Fruit fly (Drosophila melanogaster) whole organism, embryonic: ENCODE measurements around the gene pyd.

Experiments
- Abd-B ChIP-seq: fragments of 200-800 bp; sonication (Bioruptor generic); optimal IDR thresholded peaks from 2 replicates; lab custom pipeline; 2018; ENCODE audit warnings: missing biosample characterization, mild to moderate bottlenecking, missing genetic modification characterization, moderate library complexity
- CG10565 ChIP-seq: fragments of 200-800 bp; sonication (Bioruptor generic); optimal IDR thresholded peaks from 3 replicates; lab custom pipeline; 2016; ENCODE audit warnings: missing biosample characterization, mild to moderate bottlenecking, missing genetic modification characterization
- CG11093 ChIP-seq: fragments of 200-800 bp; sonication (Bioruptor generic); IDR thresholded peaks from 3 replicates; pipeline ENCODE4 v1.3.6; 2022; ENCODE audit warnings: missing biosample characterization, missing genetic modification characterization
- CG11247 ChIP-seq: fragments of 200-800 bp; sonication (Bioruptor generic); IDR thresholded peaks from 2 replicates; pipeline ENCODE4 v1.3.6; 2022; ENCODE audit warnings: missing biosample characterization, missing genetic modification characterization
- CG12659 ChIP-seq: fragments of 200-800 bp; sonication (Bioruptor generic); optimal IDR thresholded peaks from 3 replicates; lab custom pipeline; 2017; ENCODE audit warnings: mild to moderate bottlenecking, missing biosample characterization, missing genetic modification reagents, missing genetic modification characterization
- CG15011 ChIP-seq: fragments of 200-800 bp; sonication (Bioruptor generic); optimal IDR thresholded peaks from 3 replicates; lab custom pipeline; 2018; ENCODE audit warnings: missing biosample characterization, mild to moderate bottlenecking, missing genetic modification characterization
- CG15601 ChIP-seq: fragments of 200-800 bp; sonication (Bioruptor generic); optimal IDR thresholded peaks from 3 replicates; lab custom pipeline; 2019; ENCODE audit warnings: missing biosample characterization, mild to moderate bottlenecking, missing genetic modification characterization, moderate library complexity
- CG3065 ChIP-seq: fragments of 200-800 bp; sonication (Bioruptor generic); optimal IDR thresholded peaks from 2 replicates; lab custom pipeline; 2016; ENCODE audit warnings: missing biosample characterization, missing genetic modification characterization
- CG32767 ChIP-seq: fragments of 200-800 bp; sonication (Bioruptor generic); IDR thresholded peaks from 2 replicates; pipeline ENCODE4 v1.3.6; 2022; ENCODE audit warnings: missing biosample characterization, missing genetic modification characterization
- CG32772 ChIP-seq: fragments of 200-800 bp; sonication (Bioruptor generic); IDR thresholded peaks from 2 replicates; pipeline ENCODE4 v1.3.6; 2022; ENCODE audit warnings: missing biosample characterization, missing genetic modification characterization
- CG3838 ChIP-seq: fragments of 200-800 bp; sonication (Bioruptor generic); optimal IDR thresholded peaks from 3 replicates; lab custom pipeline; 2016; ENCODE audit warnings: missing biosample characterization, missing genetic modification characterization
- CG4404 ChIP-seq: fragments of 200-800 bp; sonication (Bioruptor generic); IDR thresholded peaks from 2 replicates; pipeline ENCODE4 v1.3.6; 2022; ENCODE audit warnings: missing biosample characterization, missing genetic modification characterization
- CG6254 ChIP-seq: fragments of 200-800 bp; sonication (Bioruptor generic); optimal IDR thresholded peaks from 3 replicates; lab custom pipeline; 2017; ENCODE audit warnings: mild to moderate bottlenecking, missing biosample characterization, missing genetic modification reagents, missing genetic modification characterization
- CG6683 ChIP-seq: fragments of 200-800 bp; sonication (Bioruptor generic); optimal IDR thresholded peaks from 2 replicates; lab custom pipeline; 2017; ENCODE audit warnings: missing biosample characterization, mild to moderate bottlenecking, missing genetic modification characterization, missing genetic modification reagents
- CG8765 ChIP-seq: fragments of 200-800 bp; sonication (Bioruptor generic); IDR thresholded peaks from 2 replicates; pipeline ENCODE4 v1.3.6; 2022; ENCODE audit warnings: missing biosample characterization, missing genetic modification characterization
- CG9797 ChIP-seq: fragments of 200-800 bp; sonication (Bioruptor generic); optimal IDR thresholded peaks from 3 replicates; lab custom pipeline; 2018; ENCODE audit warnings: missing biosample characterization, mild to moderate bottlenecking, missing genetic modification characterization
- CTCF ChIP-seq: fragments of 200-800 bp; sonication (Bioruptor generic); optimal IDR thresholded peaks from 2 replicates; lab custom pipeline; 2017; ENCODE audit warnings: missing biosample characterization, mild to moderate bottlenecking, missing genetic modification characterization, moderate library complexity
- Deaf1 ChIP-seq: fragments of 200-800 bp; optimal IDR thresholded peaks from 3 replicates; lab custom pipeline; 2019; ENCODE audit warnings: missing biosample characterization, mild to moderate bottlenecking, missing genetic modification characterization, moderate library complexity
- Dip2 ChIP-seq: fragments of 200-800 bp; sonication (Bioruptor generic); IDR thresholded peaks from 2 replicates; pipeline ENCODE4 v1.3.6; 2022; ENCODE audit warnings: missing biosample characterization, missing genetic modification characterization
- Fer2 ChIP-seq: fragments of 200-800 bp; sonication (Bioruptor generic); optimal IDR thresholded peaks from 2 replicates; lab custom pipeline; 2018; ENCODE audit warnings: missing biosample characterization, mild to moderate bottlenecking, missing genetic modification characterization, moderate library complexity
- H15 ChIP-seq: fragments of 200-800 bp; sonication (Bioruptor generic); IDR thresholded peaks from 3 replicates; pipeline ENCODE4 v1.3.6; 2022; ENCODE audit warnings: missing biosample characterization, missing genetic modification characterization
- Mrtf ChIP-seq: fragments of 200-800 bp; sonication (Bioruptor generic); IDR thresholded peaks from 3 replicates; pipeline ENCODE4 v1.3.6; 2022; ENCODE audit warnings: missing biosample characterization, missing genetic modification characterization
- PHDP ChIP-seq: fragments of 200-800 bp; sonication (Bioruptor generic); optimal IDR thresholded peaks from 3 replicates; lab custom pipeline; 2018; ENCODE audit warnings: missing biosample characterization, mild to moderate bottlenecking, missing genetic modification characterization, moderate library complexity
- Ptx1 ChIP-seq: fragments of 200-800 bp; sonication (Bioruptor generic); IDR thresholded peaks from 2 replicates; pipeline ENCODE4 v1.3.6; 2022; ENCODE audit warnings: missing biosample characterization, missing genetic modification characterization
- Side ChIP-seq: fragments of 200-800 bp; sonication (Bioruptor generic); optimal IDR thresholded peaks from 2 replicates; lab custom pipeline; 2016; ENCODE audit warnings: missing biosample characterization, missing genetic modification characterization
- Spps ChIP-seq: fragments of 200-800 bp; sonication (Bioruptor generic); optimal IDR thresholded peaks from 2 replicates; lab custom pipeline; 2018; ENCODE audit warnings: missing biosample characterization, mild to moderate bottlenecking, missing genetic modification characterization
- Ssrp ChIP-seq: fragments of 200-800 bp; sonication (Bioruptor generic); optimal IDR thresholded peaks from 2 replicates; lab custom pipeline; 2018; ENCODE audit warnings: missing biosample characterization, mild to moderate bottlenecking, missing genetic modification characterization, moderate library complexity
- al ChIP-seq: fragments of 200-800 bp; sonication (Bioruptor generic); IDR thresholded peaks from 2 replicates; pipeline ENCODE4 v1.3.6; 2022; ENCODE audit warnings: missing biosample characterization, missing genetic modification characterization
- amos ChIP-seq: fragments of 200-800 bp; sonication (Bioruptor generic); IDR thresholded peaks from 2 replicates; pipeline ENCODE4 v1.3.6; 2022; ENCODE audit warnings: missing biosample characterization, missing genetic modification characterization; ENCODE audit not compliant: partially characterized antibody
- ash1 ChIP-seq: fragments of 200-800 bp; sonication (Bioruptor generic); optimal IDR thresholded peaks from 2 replicates; lab custom pipeline; 2018; ENCODE audit warnings: missing biosample characterization, mild to moderate bottlenecking, missing genetic modification characterization
- chif ChIP-seq, 2 experiments: fragments of 200-800 bp; sonication (Bioruptor generic); optimal IDR thresholded peaks; 3 replicates each; lab custom pipeline; 2016; ENCODE audit warnings: missing biosample characterization in 2 of 2, missing genetic modification characterization in 2 of 2
- chinmo ChIP-seq: fragments of 200-800 bp; sonication (Bioruptor generic); IDR thresholded peaks from 4 replicates; pipeline ENCODE4 v1.3.6; 2022; ENCODE audit warnings: missing biosample characterization, missing genetic modification characterization; ENCODE audit not compliant: partially characterized antibody
- ci ChIP-seq: fragments of 200-800 bp; sonication (Bioruptor generic); IDR thresholded peaks from 3 replicates; pipeline ENCODE4 v1.3.6; 2022; ENCODE audit warnings: missing biosample characterization, missing genetic modification characterization
- disco-r ChIP-seq: fragments of 200-800 bp; sonication (Bioruptor generic); optimal IDR thresholded peaks from 2 replicates; lab custom pipeline; 2016; ENCODE audit warnings: missing biosample characterization, missing genetic modification characterization
- dmrt11E ChIP-seq: fragments of 200-800 bp; sonication (Bioruptor generic); optimal IDR thresholded peaks from 3 replicates; lab custom pipeline; 2018; ENCODE audit warnings: missing biosample characterization, mild to moderate bottlenecking, missing genetic modification characterization, moderate library complexity
- gcm ChIP-seq: fragments of 200-800 bp; sonication (Bioruptor generic); optimal IDR thresholded peaks from 2 replicates; lab custom pipeline; 2019; ENCODE audit warnings: missing biosample characterization, mild to moderate bottlenecking, missing genetic modification characterization, moderate library complexity
- gro ChIP-seq: fragments of 200-800 bp; sonication (Bioruptor generic); optimal IDR thresholded peaks from 2 replicates; lab custom pipeline; 2016; ENCODE audit warnings: missing biosample characterization, missing genetic modification characterization
- gt ChIP-seq: fragments of 200-800 bp; sonication (Bioruptor generic); IDR thresholded peaks from 2 replicates; pipeline ENCODE4 v1.3.6; 2022; ENCODE audit warnings: missing biosample characterization, missing genetic modification characterization
- hb ChIP-seq: fragments of 200-800 bp; sonication (Bioruptor generic); IDR thresholded peaks from 3 replicates; pipeline ENCODE4 v1.3.6; 2022; ENCODE audit warnings: missing biosample characterization, missing genetic modification characterization; ENCODE audit not compliant: partially characterized antibody
- hbn ChIP-seq: fragments of 200-800 bp; sonication (Bioruptor generic); IDR thresholded peaks from 2 replicates; pipeline ENCODE4 v1.3.6; 2022; ENCODE audit warnings: missing biosample characterization, missing genetic modification characterization; ENCODE audit not compliant: partially characterized antibody
- insv ChIP-seq, 2 experiments: fragments of 200-800 bp; sonication (Bioruptor generic); optimal IDR thresholded peaks; 3 replicates each; lab custom pipeline; 2016 to 2018; ENCODE audit warnings: missing biosample characterization in 2 of 2, missing genetic modification characterization in 2 of 2
- lmd ChIP-seq: fragments of 200-800 bp; sonication (Bioruptor generic); IDR thresholded peaks from 2 replicates; pipeline ENCODE4 v1.3.6; 2022; ENCODE audit warnings: missing biosample characterization, missing genetic modification characterization
- odd ChIP-seq: fragments of 200-800 bp; sonication (Bioruptor generic); optimal IDR thresholded peaks from 2 replicates; lab custom pipeline; 2017; ENCODE audit warnings: missing biosample characterization, mild to moderate bottlenecking, missing genetic modification characterization
- org-1 ChIP-seq: fragments of 200-800 bp; sonication (Bioruptor generic); optimal IDR thresholded peaks from 2 replicates; lab custom pipeline; 2017; ENCODE audit warnings: missing biosample characterization, missing genetic modification characterization
- phol ChIP-seq: fragments of 200-800 bp; sonication (Bioruptor generic); optimal IDR thresholded peaks from 3 replicates; lab custom pipeline; 2018; ENCODE audit warnings: missing biosample characterization, mild to moderate bottlenecking, missing genetic modification characterization, moderate library complexity
- sens ChIP-seq: fragments of 200-800 bp; sonication (Bioruptor generic); peaks from one replicate; lab custom pipeline; 2016; ENCODE audit warnings: missing biosample characterization, missing genetic modification characterization
- tio ChIP-seq: fragments of 200-800 bp; sonication (Bioruptor generic); optimal IDR thresholded peaks from 2 replicates; lab custom pipeline; 2017; ENCODE audit warnings: missing biosample characterization, missing genetic modification characterization, inconsistent platforms
- twi ChIP-seq: fragments of 200-800 bp; optimal IDR thresholded peaks from 2 replicates; lab custom pipeline; 2019; ENCODE audit warnings: missing biosample characterization, mild to moderate bottlenecking, missing genetic modification characterization, moderate library complexity
- vfl ChIP-seq: fragments of 200-800 bp; sonication (Bioruptor generic); optimal IDR thresholded peaks from 2 replicates; lab custom pipeline; 2016; ENCODE audit warnings: missing biosample characterization, missing genetic modification characterization
- z ChIP-seq: fragments of 200-800 bp; sonication (Bioruptor generic); IDR thresholded peaks from 3 replicates; pipeline ENCODE4 v1.3.6; 2022; ENCODE audit warnings: missing biosample characterization, missing genetic modification characterization

The pyd gene

dm6 chr3R:8867325-8868104, 64.2 kb downstream of the pyd start (continued):
- TF ChIP-seq Spps = peak; percentile 40
- peak; percentile 84 for TF ChIP-seq phol
- no peak for TF ChIP-seq CG15011 (GFP tag; lab: Kevin White, UChicago)
- no peak for TF ChIP-seq H15 (GFP tag; lab: Robert Waterston, UW)
- no peak for TF ChIP-seq CG6683 (GFP tag; lab: Kevin White, UChicago)
- peak; percentile 20 for TF ChIP-seq twi (tag; lab: Kevin White, UChicago)
- peak; percentile 66 for TF ChIP-seq gcm (GFP tag; lab: Kevin White, UChicago)
- no peak for TF ChIP-seq hbn (GFP tag; lab: Robert Waterston, UW)
- TF ChIP-seq dmrt11E (tag; lab: Kevin White, UChicago) = peak; percentile 81
- TF ChIP-seq CG11247 (GFP tag; lab: Robert Waterston, UW) = no peak
- TF ChIP-seq odd (GFP tag; lab: Kevin White, UChicago) = peak; percentile 18
- no peak for TF ChIP-seq gro (GFP tag; lab: Kevin White, UChicago)
- TF ChIP-seq CG3838 (GFP tag; lab: Kevin White, UChicago) = no peak
- TF ChIP-seq gt (GFP tag; lab: Robert Waterston, UW) = no peak
- TF ChIP-seq CG8765 (GFP tag; lab: Robert Waterston, UW) = no peak
- TF ChIP-seq tio (GFP tag; lab: Kevin White, UChicago) = no peak
- no peak for TF ChIP-seq insv (GFP tag; optimal IDR thresholded peaks at IDR 0.05; lab: Kevin White, UChicago)
- peak; percentile 77 for TF ChIP-seq PHDP
- peak; percentile 33 for TF ChIP-seq CG3065 (GFP tag; lab: Kevin White, UChicago)
- TF ChIP-seq amos (GFP tag; lab: Robert Waterston, UW) = no peak
- no peak for TF ChIP-seq CG32767 (GFP tag; lab: Robert Waterston, UW)
- TF ChIP-seq CG10565 (GFP tag; lab: Kevin White, UChicago) = no peak
- peak; percentile 78 for TF ChIP-seq CG15601 (tag; lab: Kevin White, UChicago)
- TF ChIP-seq Mrtf (GFP tag; lab: Robert Waterston, UW) = no peak
- 0 out of 3 replicates have a peak, but pooled peaks have one; percentile 18 for TF ChIP-seq CG11093 (GFP tag; lab: Robert Waterston, UW)
- TF ChIP-seq Abd-B = peak; percentile 58
- no peak for TF ChIP-seq CG9797 (GFP tag; lab: Kevin White, UChicago)
- TF ChIP-seq disco-r (GFP tag; lab: Kevin White, UChicago) = no peak
- TF ChIP-seq ash1 = no peak
- no peak for TF ChIP-seq al
- TF ChIP-seq CG32772 (GFP tag; lab: Robert Waterston, UW) = no peak
- TF ChIP-seq lmd = peak; percentile 56; the same call in 1 of the 2 replicates
- TF ChIP-seq sens (GFP tag; lab: Kevin White, UChicago) = peak; percentile 63
- TF ChIP-seq org-1 (GFP tag; lab: Kevin White, UChicago) = peak; percentile 41
- TF ChIP-seq Fer2 (tag; lab: Kevin White, UChicago) = no peak
- no peak for TF ChIP-seq CG4404 (GFP tag; lab: Robert Waterston, UW)
- no peak for TF ChIP-seq CTCF (GFP tag; lab: Kevin White, UChicago)
- TF ChIP-seq z (GFP tag; lab: Robert Waterston, UW) = 0 out of 3 replicates have a peak, but pooled peaks have one; percentile 17
- peak; percentile 49 for TF ChIP-seq Deaf1
- no peak for TF ChIP-seq chif (GFP tag; optimal IDR thresholded peaks at IDR 0.05; lab: Kevin White, UChicago)
- TF ChIP-seq Side = no peak
- TF ChIP-seq CG6254 (GFP tag; lab: Kevin White, UChicago) = peak; percentile 10
- no peak for TF ChIP-seq hb (GFP tag; lab: Robert Waterston, UW)
- TF ChIP-seq Dip2 = no peak
- peak; percentile 49; the same call in 2 of the 3 replicates for TF ChIP-seq ci (GFP tag; lab: Robert Waterston, UW)
- no peak for TF ChIP-seq chinmo
- peak; percentile 70 for TF ChIP-seq Ssrp
- no peak for TF ChIP-seq vfl (GFP tag; lab: Kevin White, UChicago)
- TF ChIP-seq CG12659 (GFP tag; lab: Kevin White, UChicago) = peak; percentile 59
- TF ChIP-seq Ptx1 = peak; percentile 58; the same call in 1 of the 2 replicates
